Fruit fly (Drosophila melanogaster) whole organism, prepupa: ENCODE measurements around the gene Ost48.

Experiments used
- CG10631 ChIP-seq: fragments of 200-800 bp; sonication (Bioruptor generic); optimal IDR thresholded peaks from 2 replicates; lab custom pipeline; 2016; ENCODE audit warnings: missing biosample characterization, missing genetic modification characterization
- CG10669 ChIP-seq: fragments of 200-800 bp; sonication (Bioruptor generic); optimal IDR thresholded peaks from 3 replicates; lab custom pipeline; 2018; ENCODE audit warnings: missing biosample characterization, mild to moderate bottlenecking, missing genetic modification characterization, moderate library complexity
- CG11294 ChIP-seq: fragments of 200-800 bp; sonication (Bioruptor generic); IDR thresholded peaks from 2 replicates; pipeline ENCODE4 v1.3.6; 2022; ENCODE audit warnings: missing biosample characterization, missing genetic modification characterization
- CG11762 ChIP-seq: fragments of 200-800 bp; sonication (Bioruptor generic); optimal IDR thresholded peaks from 3 replicates; lab custom pipeline; 2016; ENCODE audit warnings: missing biosample characterization, missing genetic modification characterization; ENCODE audit not compliant: insufficient read depth
- CG11902 ChIP-seq: fragments of 200-800 bp; sonication (Bioruptor generic); optimal IDR thresholded peaks from 3 replicates; lab custom pipeline; 2016; ENCODE audit warnings: missing biosample characterization, missing genetic modification characterization
- CG15336 ChIP-seq: fragments of 200-800 bp; sonication (Bioruptor generic); IDR thresholded peaks from 2 replicates; pipeline ENCODE4 v1.3.6; 2022; ENCODE audit warnings: missing biosample characterization, missing genetic modification characterization
- CG16779 ChIP-seq: fragments of 200-800 bp; sonication (Bioruptor generic); optimal IDR thresholded peaks from 3 replicates; lab custom pipeline; 2017; ENCODE audit warnings: missing biosample characterization, mild to moderate bottlenecking, missing genetic modification characterization
- CG32006 ChIP-seq: fragments of 200-800 bp; sonication (Bioruptor generic); optimal IDR thresholded peaks from 3 replicates; lab custom pipeline; 2017; ENCODE audit warnings: missing biosample characterization, mild to moderate bottlenecking, missing genetic modification characterization
- CG34406 ChIP-seq: fragments of 200-800 bp; sonication (Bioruptor generic); optimal IDR thresholded peaks from 3 replicates; lab custom pipeline; 2016; ENCODE audit warnings: missing biosample characterization, missing genetic modification characterization
- CG3919 ChIP-seq: fragments of 200-800 bp; sonication (Bioruptor generic); optimal IDR thresholded peaks from 3 replicates; lab custom pipeline; 2016; ENCODE audit warnings: missing biosample characterization, missing genetic modification characterization
- CG6163 ChIP-seq: fragments of 200-800 bp; sonication (Bioruptor generic); IDR thresholded peaks from 3 replicates; pipeline ENCODE4 v1.3.6; 2022; ENCODE audit warnings: missing biosample characterization, missing genetic modification characterization
- CG6276 ChIP-seq: fragments of 200-800 bp; sonication (Bioruptor generic); optimal IDR thresholded peaks from 2 replicates; lab custom pipeline; 2017; ENCODE audit warnings: missing biosample characterization, mild to moderate bottlenecking, missing genetic modification characterization
- CG6792 ChIP-seq: fragments of 200-800 bp; sonication (Bioruptor generic); optimal IDR thresholded peaks from 3 replicates; lab custom pipeline; 2016; ENCODE audit warnings: missing biosample characterization, missing genetic modification characterization
- CG6808 ChIP-seq: fragments of 200-800 bp; sonication (Bioruptor generic); optimal IDR thresholded peaks from 3 replicates; lab custom pipeline; 2017; ENCODE audit warnings: missing biosample characterization, missing genetic modification characterization, mild to moderate bottlenecking, moderate library complexity, missing genetic modification reagents
- CG6854 ChIP-seq: fragments of 200-800 bp; sonication (Bioruptor generic); optimal IDR thresholded peaks from 2 replicates; lab custom pipeline; 2017; ENCODE audit warnings: missing biosample characterization, mild to moderate bottlenecking, missing genetic modification characterization
- CG7368 ChIP-seq: fragments of 200-800 bp; sonication (Bioruptor generic); optimal IDR thresholded peaks from 3 replicates; lab custom pipeline; 2016; ENCODE audit warnings: missing biosample characterization, missing genetic modification characterization
- CG8632 ChIP-seq: fragments of 200-800 bp; sonication (Bioruptor generic); optimal IDR thresholded peaks from 3 replicates; lab custom pipeline; 2016; ENCODE audit warnings: missing biosample characterization, missing genetic modification characterization
- CG9139 ChIP-seq: fragments of 200-800 bp; sonication (Bioruptor generic); optimal IDR thresholded peaks from 3 replicates; lab custom pipeline; 2017; ENCODE audit warnings: missing biosample characterization, mild to moderate bottlenecking, missing genetic modification characterization
- Eip78C ChIP-seq: fragments of 200-800 bp; sonication (Bioruptor generic); peaks from one replicate; lab custom pipeline; 2016; ENCODE audit warnings: missing biosample characterization, missing genetic modification characterization
- Eip93F ChIP-seq: fragments of 200-800 bp; sonication (Bioruptor generic); optimal IDR thresholded peaks from 2 replicates; lab custom pipeline; 2016; ENCODE audit warnings: missing biosample characterization, mild to moderate bottlenecking, missing genetic modification characterization
- Ets21C ChIP-seq: fragments of 200-800 bp; sonication (Bioruptor generic); optimal IDR thresholded peaks from 3 replicates; lab custom pipeline; 2016; ENCODE audit warnings: missing biosample characterization, missing genetic modification characterization
- Ets96B ChIP-seq: fragments of 200-800 bp; optimal IDR thresholded peaks from 2 replicates; lab custom pipeline; 2019; ENCODE audit warnings: missing biosample characterization, mild to moderate bottlenecking, missing genetic modification characterization, moderate library complexity
- Gug ChIP-seq: fragments of 200-800 bp; sonication (Bioruptor generic); IDR thresholded peaks from 2 replicates; pipeline ENCODE4 v1.3.6; 2022; ENCODE audit warnings: missing biosample characterization, missing genetic modification characterization
- Hr4 ChIP-seq: fragments of 200-800 bp; sonication (Bioruptor generic); optimal IDR thresholded peaks from 3 replicates; lab custom pipeline; 2016; ENCODE audit warnings: missing biosample characterization, missing genetic modification characterization
- Lpt ChIP-seq: fragments of 200-800 bp; sonication (Bioruptor generic); optimal IDR thresholded peaks from 3 replicates; lab custom pipeline; 2016; ENCODE audit warnings: missing biosample characterization, missing genetic modification characterization
- Met ChIP-seq: fragments of 200-800 bp; sonication (Bioruptor generic); optimal IDR thresholded peaks from 3 replicates; lab custom pipeline; 2016; ENCODE audit warnings: missing biosample characterization, missing genetic modification characterization
- OdsH ChIP-seq: fragments of 200-800 bp; sonication (Bioruptor generic); optimal IDR thresholded peaks from 3 replicates; lab custom pipeline; 2016; ENCODE audit warnings: missing biosample characterization, missing genetic modification characterization
- Smox ChIP-seq: fragments of 200-800 bp; sonication (Bioruptor generic); optimal IDR thresholded peaks from 3 replicates; lab custom pipeline; 2016; ENCODE audit warnings: missing biosample characterization, missing genetic modification characterization
- Sox102F ChIP-seq: fragments of 200-800 bp; sonication (Bioruptor generic); optimal IDR thresholded peaks from 2 replicates; lab custom pipeline; 2016; ENCODE audit warnings: missing biosample characterization, mild to moderate bottlenecking, missing genetic modification characterization
- Sox14 ChIP-seq: fragments of 200-800 bp; sonication (Bioruptor generic); optimal IDR thresholded peaks from 3 replicates; lab custom pipeline; 2016; ENCODE audit warnings: missing biosample characterization, missing genetic modification characterization
- Sox15 ChIP-seq: fragments of 200-800 bp; sonication (Bioruptor generic); optimal IDR thresholded peaks from 3 replicates; lab custom pipeline; 2016; ENCODE audit warnings: missing biosample characterization, missing genetic modification characterization
- achi ChIP-seq: fragments of 200-800 bp; sonication (Bioruptor generic); optimal IDR thresholded peaks from 3 replicates; lab custom pipeline; 2016; ENCODE audit warnings: missing biosample characterization, missing genetic modification characterization
- cyc ChIP-seq: fragments of 200-800 bp; sonication (Bioruptor generic); optimal IDR thresholded peaks from 3 replicates; lab custom pipeline; 2016; ENCODE audit warnings: missing biosample characterization, missing genetic modification characterization
- dsx ChIP-seq: fragments of 200-800 bp; optimal IDR thresholded peaks from 3 replicates; lab custom pipeline; 2019; ENCODE audit warnings: missing biosample characterization, mild to moderate bottlenecking, missing genetic modification characterization, moderate library complexity; ENCODE audit not compliant: poor library complexity, severe bottlenecking
- eg ChIP-seq: fragments of 200-800 bp; sonication (Bioruptor generic); IDR thresholded peaks from 3 replicates; pipeline ENCODE4 v1.3.6; 2022; ENCODE audit warnings: missing biosample characterization, missing genetic modification characterization
- esn ChIP-seq: fragments of 200-800 bp; sonication (Bioruptor generic); optimal IDR thresholded peaks from 2 replicates; lab custom pipeline; 2016; ENCODE audit warnings: missing biosample characterization, mild to moderate bottlenecking, missing genetic modification characterization, moderate library complexity
- fd59A ChIP-seq: fragments of 200-800 bp; sonication (Bioruptor generic); optimal IDR thresholded peaks from 2 replicates; lab custom pipeline; 2017; ENCODE audit warnings: missing biosample characterization, mild to moderate bottlenecking, missing genetic modification characterization, missing genetic modification reagents
- fd85E ChIP-seq: fragments of 200-800 bp; sonication (Bioruptor generic); optimal IDR thresholded peaks from 3 replicates; lab custom pipeline; 2016; ENCODE audit warnings: missing biosample characterization, missing genetic modification characterization
- fkh ChIP-seq: fragments of 200-800 bp; sonication (Bioruptor generic); optimal IDR thresholded peaks from 3 replicates; lab custom pipeline; 2017; ENCODE audit warnings: missing biosample characterization, mild to moderate bottlenecking, missing genetic modification characterization, moderate library complexity
- lz ChIP-seq: fragments of 200-800 bp; sonication (Bioruptor generic); optimal IDR thresholded peaks from 3 replicates; lab custom pipeline; 2016; ENCODE audit warnings: missing biosample characterization, missing genetic modification characterization
- net ChIP-seq: fragments of 200-800 bp; sonication (Bioruptor generic); optimal IDR thresholded peaks from 3 replicates; lab custom pipeline; 2016; ENCODE audit warnings: missing biosample characterization, missing genetic modification characterization
- pdm3 ChIP-seq: fragments of 200-800 bp; sonication (Bioruptor generic); optimal IDR thresholded peaks from 3 replicates; lab custom pipeline; 2016; ENCODE audit warnings: missing biosample characterization, missing genetic modification characterization
- spab ChIP-seq: fragments of 200-800 bp; sonication (Bioruptor generic); optimal IDR thresholded peaks from 2 replicates; lab custom pipeline; 2017; ENCODE audit warnings: missing biosample characterization, mild to moderate bottlenecking, missing genetic modification characterization, missing genetic modification reagents
- ss ChIP-seq, 2 experiments: fragments of 200-800 bp; sonication (Bioruptor generic); optimal IDR thresholded peaks; 2 replicates in 1 of 2; 3 replicates in 1 of 2; lab custom pipeline; 2017 to 2018; ENCODE audit warnings: mild to moderate bottlenecking in 2 of 2, missing biosample characterization in 2 of 2, missing genetic modification characterization in 2 of 2, moderate library complexity in 1 of 2
- svp ChIP-seq: fragments of 200-800 bp; sonication (Bioruptor generic); peaks from one replicate; lab custom pipeline; 2016; ENCODE audit warnings: missing biosample characterization, missing genetic modification characterization
- topi ChIP-seq: fragments of 200-800 bp; sonication (Bioruptor generic); optimal IDR thresholded peaks from 3 replicates; lab custom pipeline; 2016; ENCODE audit warnings: missing biosample characterization, missing genetic modification characterization
- vri ChIP-seq: fragments of 200-800 bp; sonication (Bioruptor generic); optimal IDR thresholded peaks from 3 replicates; lab custom pipeline; 2016; ENCODE audit warnings: missing biosample characterization, mild to moderate bottlenecking, missing genetic modification characterization

Ost48 gene

DNA sequence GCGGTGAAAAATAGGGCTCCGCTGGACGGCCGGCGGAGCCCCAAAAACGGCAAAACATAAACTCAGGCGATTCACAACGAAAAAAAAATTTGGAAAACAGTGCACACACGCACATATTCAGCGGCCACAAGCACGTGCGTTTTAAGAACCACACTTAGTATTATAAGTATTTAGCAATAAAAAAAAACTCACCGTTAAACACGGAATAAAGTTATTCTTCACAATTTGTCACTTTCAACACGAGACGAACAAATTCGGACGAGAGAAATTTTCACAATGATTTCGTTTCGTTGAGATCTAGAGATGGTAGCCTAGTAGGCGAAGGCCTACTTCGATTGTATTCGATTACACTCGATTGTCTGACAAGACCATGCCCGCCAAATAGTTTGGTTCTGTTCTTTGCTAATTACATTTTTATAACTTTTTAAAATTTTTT, 1.9 kb downstream of the Ost48 start, which contains the start of gene His3.3B:
Gene His3.3B, minus strand, starts transcription at position 282 of the 436 bp plus-strand sequence.
- no peak for TF ChIP-seq dsx (GFP tag; lab: Kevin White, UChicago)
- peak; percentile 32 for TF ChIP-seq Sox102F
- TF ChIP-seq CG11294 (GFP tag; lab: Robert Waterston, UW), result no peak
- no peak for TF ChIP-seq Hr4 (GFP tag; lab: Kevin White, UChicago)
- no peak for TF ChIP-seq Ets21C
- TF ChIP-seq Sox15 (GFP tag; lab: Kevin White, UChicago), result no peak
- no peak for TF ChIP-seq fd59A (GFP tag; lab: Kevin White, UChicago)
- TF ChIP-seq fkh, result no peak
- no peak for TF ChIP-seq CG6163
- no peak for TF ChIP-seq CG16779 (tag; lab: Kevin White, UChicago)
- TF ChIP-seq CG11902, result no peak
- TF ChIP-seq CG10669 (GFP tag; lab: Kevin White, UChicago), result no peak
- no peak for TF ChIP-seq OdsH (GFP tag; lab: Kevin White, UChicago)
- TF ChIP-seq lz (GFP tag; lab: Kevin White, UChicago), result no peak
- TF ChIP-seq CG3919 (GFP tag; lab: Kevin White, UChicago), result no peak
- peak; percentile 60 for TF ChIP-seq svp
- no peak for TF ChIP-seq Lpt
- no peak for TF ChIP-seq pdm3
- TF ChIP-seq Eip93F (GFP tag; lab: Kevin White, UChicago), result peak; percentile 2
- TF ChIP-seq Sox14 (GFP tag; lab: Kevin White, UChicago), result peak; percentile 15
- TF ChIP-seq CG8632 (GFP tag; lab: Kevin White, UChicago), result peak; percentile 2
- peak; percentile 31 for TF ChIP-seq topi
- TF ChIP-seq Gug, result no peak
- peak; percentile 64 for TF ChIP-seq Eip78C (GFP tag; lab: Kevin White, UChicago)
- TF ChIP-seq vri (GFP tag; lab: Kevin White, UChicago), result peak; percentile 33
- peak; percentile 11 for TF ChIP-seq esn (GFP tag; lab: Kevin White, UChicago)
- peak; percentile 15 for TF ChIP-seq CG6854 (GFP tag; lab: Kevin White, UChicago)
- no peak for TF ChIP-seq CG6808 (GFP tag; lab: Kevin White, UChicago)
- peak; percentile 3 for TF ChIP-seq fd85E (GFP tag; lab: Kevin White, UChicago)

DNA sequence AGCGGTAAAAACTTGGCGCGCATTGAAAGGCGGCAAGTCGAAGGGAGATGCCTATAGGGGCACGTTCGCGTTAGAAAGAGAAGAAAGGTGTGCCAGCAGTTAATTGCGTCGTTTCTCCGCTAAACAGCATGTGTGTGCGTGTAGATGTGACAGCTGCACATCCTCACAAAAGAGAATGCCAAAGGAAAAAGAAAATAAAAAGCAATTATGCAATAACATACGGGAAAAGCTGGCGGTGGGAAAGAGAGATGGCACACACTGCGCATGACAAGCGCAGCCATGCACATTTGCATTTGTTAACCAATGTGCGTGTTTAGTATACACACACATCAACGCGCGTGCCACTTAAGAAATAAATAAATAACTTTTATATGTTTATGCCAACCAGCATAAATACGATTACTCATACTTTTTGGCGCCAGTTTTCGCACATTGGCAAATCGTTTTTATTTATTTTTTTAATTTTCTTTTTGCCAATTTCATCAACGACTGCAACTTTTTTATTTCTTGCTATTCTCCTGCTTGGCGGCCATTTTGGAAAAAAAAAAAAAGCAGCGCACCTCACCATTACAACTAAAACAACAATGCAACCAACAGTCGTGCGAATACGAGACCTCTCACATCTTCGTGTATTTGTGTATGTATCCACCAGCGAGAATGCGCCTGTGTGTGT, 2.5 kb downstream of the Ost48 start:
- TF ChIP-seq CG15336 (GFP tag; lab: Robert Waterston, UW) (no peak; the same call in 1 of the 2 replicates), pdm3 (peak; percentile 36), cyc (no peak), Smox (GFP tag; lab: Kevin White, UChicago) (peak; percentile 18), eg (GFP tag; lab: Robert Waterston, UW) (peak; percentile 54; the same call in 1 of the 3 replicates), Met (GFP tag; lab: Kevin White, UChicago) (no peak), ss (GFP tag; optimal IDR thresholded peaks at IDR 0.05; lab: Kevin White, UChicago) (peak; percentile 67 to 81), CG7368 (GFP tag; lab: Kevin White, UChicago) (no peak), net (GFP tag; lab: Kevin White, UChicago) (no peak), CG6276 (GFP tag; lab: Kevin White, UChicago) (peak; percentile 48), Eip93F (GFP tag; lab: Kevin White, UChicago) (no peak), spab (GFP tag; lab: Kevin White, UChicago) (peak; percentile 41), CG11294 (GFP tag; lab: Robert Waterston, UW) (no peak), CG6854 (GFP tag; lab: Kevin White, UChicago) (no peak), Sox15 (GFP tag; lab: Kevin White, UChicago) (no peak), CG6792 (GFP tag; lab: Kevin White, UChicago) (no peak), Gug (no peak; the same call in 1 of the 2 replicates), fd59A (GFP tag; lab: Kevin White, UChicago) (no peak), CG9139 (GFP tag; lab: Kevin White, UChicago) (no peak), Ets96B (tag; lab: Kevin White, UChicago) (peak; percentile 63), CG8632 (GFP tag; lab: Kevin White, UChicago) (no peak), CG6808 (GFP tag; lab: Kevin White, UChicago) (peak; percentile 58), CG10631 (GFP tag; lab: Kevin White, UChicago) (peak; percentile 2), Eip78C (GFP tag; lab: Kevin White, UChicago) (peak; percentile 44), achi (GFP tag; lab: Kevin White, UChicago) (peak; percentile 13), CG6163 (peak; percentile 64), vri (GFP tag; lab: Kevin White, UChicago) (peak; percentile 95), fd85E (GFP tag; lab: Kevin White, UChicago) (no peak), Sox102F (no peak), topi (peak; percentile 22), CG32006 (GFP tag; lab: Kevin White, UChicago) (peak; percentile 28), CG11762 (GFP tag; lab: Kevin White, UChicago) (peak; percentile 30), CG34406 (GFP tag; lab: Kevin White, UChicago) (no peak), lz (GFP tag; lab: Kevin White, UChicago) (no peak)
